Fruit fly (Drosophila melanogaster) Kc167 (cell line): ENCODE measurements around the gene brwl.

Experiments
- Myc ChIP-seq: fragments of >200 bp; optimal IDR thresholded peaks from 2 replicates; lab custom pipeline; 2017; ENCODE audit warnings: missing external identifiers
- Sin3A ChIP-seq: fragments of >200 bp; optimal IDR thresholded peaks from 2 replicates; lab custom pipeline; 2018; ENCODE audit warnings: missing external identifiers
- h ChIP-seq: fragments of >200 bp; optimal IDR thresholded peaks from 3 replicates; lab custom pipeline; 2018; ENCODE audit warnings: missing external identifiers
- insv ChIP-seq: fragments of >200 bp; optimal IDR thresholded peaks from 3 replicates; lab custom pipeline; 2018; ENCODE audit warnings: missing external identifiers
- ttk ChIP-seq: sonication (Bioruptor generic); optimal IDR thresholded peaks from 2 replicates; lab custom pipeline; 2017; ENCODE audit warnings: missing external identifiers

- TF ChIP-seq insv (lab: Kevin White, UChicago) (no peak), Sin3A (lab: Kevin White, UChicago) (no peak), ttk (lab: Kevin White, UChicago) (no peak), Myc (lab: Kevin White, UChicago) (no peak), h (lab: Kevin White, UChicago) (no peak)
These were observed 26.1 kb downstream of the brwl start for dm6 chr2L:9594625-9595300.
